Fruit fly (Drosophila melanogaster) Kc167 (cell line): ENCODE measurements around the gene Dpm1.

Experiments used
- Myc ChIP-seq: fragments of >200 bp; optimal IDR thresholded peaks from 2 replicates; lab custom pipeline; 2017; ENCODE audit warnings: missing external identifiers
- Sin3A ChIP-seq: fragments of >200 bp; optimal IDR thresholded peaks from 2 replicates; lab custom pipeline; 2018; ENCODE audit warnings: missing external identifiers
- h ChIP-seq: fragments of >200 bp; optimal IDR thresholded peaks from 3 replicates; lab custom pipeline; 2018; ENCODE audit warnings: missing external identifiers
- insv ChIP-seq: fragments of >200 bp; optimal IDR thresholded peaks from 3 replicates; lab custom pipeline; 2018; ENCODE audit warnings: missing external identifiers
- psq ChIP-seq: fragments of >200 bp; optimal IDR thresholded peaks from 2 replicates; lab custom pipeline; 2017; ENCODE audit warnings: missing external identifiers
- ttk ChIP-seq: sonication (Bioruptor generic); optimal IDR thresholded peaks from 2 replicates; lab custom pipeline; 2017; ENCODE audit warnings: missing external identifiers

Dpm1 gene

DNA sequence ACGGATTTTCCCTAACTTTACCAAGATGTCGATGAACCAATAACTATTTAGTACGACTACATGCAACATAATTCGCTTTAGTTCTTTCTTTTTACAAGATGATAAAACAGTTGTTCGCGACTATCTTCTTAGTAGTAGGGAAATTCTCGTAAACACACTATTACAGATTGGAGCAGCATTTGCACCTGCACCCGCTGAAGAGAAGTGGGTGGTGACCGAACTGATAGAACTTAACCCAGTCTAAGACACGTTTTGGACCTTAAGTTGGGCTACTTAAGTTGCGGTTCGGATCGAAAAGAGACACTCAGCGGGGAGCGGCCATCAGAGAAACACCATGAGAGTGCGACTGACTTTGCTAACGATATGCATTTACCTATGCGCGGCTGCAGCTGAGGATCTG lies 39.0 kb downstream of the Dpm1 start, which contains the start of gene CG13083:
Gene CG13083 (plus strand): TSS at position 301 of the 400 bp plus-strand sequence.
- TF ChIP-seq Myc (lab: Kevin White, UChicago): no peak
- TF ChIP-seq ttk (lab: Kevin White, UChicago): no peak

DNA sequence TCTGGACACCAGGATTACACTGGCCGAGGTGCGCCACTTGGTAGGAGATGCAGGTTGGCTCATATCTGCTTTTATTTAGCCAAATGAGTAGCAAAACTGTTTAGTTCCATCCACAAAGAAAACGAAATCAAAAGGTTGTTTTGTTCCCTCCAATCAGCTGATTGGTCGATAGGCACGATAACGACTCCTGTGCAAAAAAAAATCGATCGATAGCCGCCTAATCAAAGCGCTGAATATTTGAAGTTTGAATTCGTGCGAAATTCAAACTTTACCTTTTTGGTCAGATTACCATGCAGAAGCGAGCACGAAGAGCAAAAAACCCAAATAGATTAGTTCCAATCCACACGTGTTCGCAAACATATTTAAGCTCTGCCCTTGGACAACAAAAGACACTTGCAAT lies 41.6 kb downstream of the Dpm1 start, which contains the start of the genes CG10195 and CG13084:
Gene CG10195 (minus strand): TSS at position 167 of the 400 bp plus-strand sequence.
Gene CG13084 (plus strand): TSS at position 392 of the 400 bp plus-strand sequence.
- TF ChIP-seq insv (lab: Kevin White, UChicago) (no peak), psq (lab: Kevin White, UChicago) (no peak), Myc (lab: Kevin White, UChicago) (no peak), h (no peak), Sin3A (lab: Kevin White, UChicago) (no peak), ttk (lab: Kevin White, UChicago) (no peak)

DNA sequence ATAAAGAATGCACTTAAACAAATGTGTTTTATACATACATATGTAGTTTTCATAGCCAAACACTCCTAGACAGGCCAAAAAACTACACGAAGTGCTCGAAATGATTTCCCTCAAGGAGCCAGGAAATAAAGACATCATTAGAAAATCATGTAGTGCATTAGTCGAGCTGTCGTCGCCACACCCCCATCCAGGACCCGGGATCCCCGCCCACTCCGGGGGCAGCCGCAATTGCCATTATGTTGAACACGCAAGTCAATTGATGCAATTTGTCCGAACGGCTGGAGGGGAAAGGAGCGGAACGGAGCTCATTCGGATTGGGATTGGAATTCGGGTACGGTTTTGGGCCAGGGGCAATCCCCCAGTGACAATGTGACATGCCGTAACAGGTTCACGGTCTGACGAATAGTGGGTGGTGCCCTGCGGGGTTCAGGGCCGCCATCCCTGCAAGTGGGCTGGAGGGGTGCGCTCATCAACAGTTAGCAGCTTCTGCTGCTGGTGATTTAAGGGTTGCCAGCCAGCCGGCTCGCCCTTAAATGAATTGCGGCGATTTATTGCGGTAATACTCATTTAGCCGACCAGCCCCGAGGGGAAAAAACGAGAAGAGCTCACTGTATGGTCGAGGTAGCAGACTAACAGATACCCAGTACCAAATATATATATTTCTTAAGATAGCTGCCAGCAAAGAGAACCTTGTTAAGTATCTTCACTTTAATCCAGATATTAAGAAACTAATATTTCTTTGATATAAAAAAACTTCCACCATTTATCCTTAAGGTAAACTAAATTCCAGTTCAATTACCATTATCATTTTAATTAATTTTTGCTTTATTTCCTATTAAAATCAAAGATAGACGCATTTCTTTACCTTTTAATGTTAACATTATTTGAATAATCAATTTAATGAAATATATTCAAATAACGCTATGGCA lies 45.5 kb downstream of the Dpm1 start:
- TF ChIP-seq Sin3A (lab: Kevin White, UChicago) (no peak), insv (lab: Kevin White, UChicago) (no peak), h (no peak), psq (lab: Kevin White, UChicago) (no peak), ttk (lab: Kevin White, UChicago) (no peak), Myc (lab: Kevin White, UChicago) (no peak)

DNA sequence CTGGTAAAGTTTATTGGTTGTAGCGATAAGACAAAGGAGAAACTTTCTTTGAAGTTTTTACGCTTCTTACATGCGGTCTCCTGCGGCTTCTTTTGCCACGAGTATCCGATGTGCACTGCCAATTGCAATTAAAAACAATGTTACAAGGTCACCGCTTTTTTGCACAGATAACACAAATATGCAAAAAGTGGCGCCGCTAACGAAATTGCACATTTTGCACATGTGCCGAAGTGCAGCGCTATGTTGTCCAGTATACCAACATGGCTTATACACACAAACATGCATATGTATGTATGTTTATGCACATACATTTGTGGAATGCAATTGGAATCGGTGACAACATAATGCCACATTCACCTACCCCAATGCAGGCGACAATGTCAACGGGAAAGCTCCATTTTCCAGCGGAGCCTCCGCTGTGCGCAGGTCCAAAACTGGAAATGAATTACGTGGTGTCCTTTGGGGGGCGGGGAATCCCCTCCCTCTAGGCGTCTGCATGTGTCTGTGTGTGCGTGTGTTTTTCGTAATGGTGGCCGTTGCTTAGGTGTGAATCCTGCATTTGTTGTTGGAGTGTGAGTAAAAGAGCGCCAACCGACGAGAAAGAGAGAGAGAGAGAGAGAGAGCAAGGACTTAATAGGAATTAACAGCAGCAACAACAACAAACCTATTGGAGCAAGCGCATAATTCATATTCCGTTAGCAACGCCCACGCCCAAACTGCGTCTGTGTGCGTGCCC lies 46.8 kb downstream of the Dpm1 start:
- TF ChIP-seq ttk (lab: Kevin White, UChicago): no peak
- TF ChIP-seq h: no peak
- TF ChIP-seq Sin3A (lab: Kevin White, UChicago): no peak
- TF ChIP-seq psq (lab: Kevin White, UChicago): no peak
- TF ChIP-seq insv (lab: Kevin White, UChicago): no peak
- TF ChIP-seq Myc (lab: Kevin White, UChicago): no peak
